Fruit fly (Drosophila melanogaster): Measurements from ENCODE around the gene CG13361.

The CG13361 gene

DNA sequence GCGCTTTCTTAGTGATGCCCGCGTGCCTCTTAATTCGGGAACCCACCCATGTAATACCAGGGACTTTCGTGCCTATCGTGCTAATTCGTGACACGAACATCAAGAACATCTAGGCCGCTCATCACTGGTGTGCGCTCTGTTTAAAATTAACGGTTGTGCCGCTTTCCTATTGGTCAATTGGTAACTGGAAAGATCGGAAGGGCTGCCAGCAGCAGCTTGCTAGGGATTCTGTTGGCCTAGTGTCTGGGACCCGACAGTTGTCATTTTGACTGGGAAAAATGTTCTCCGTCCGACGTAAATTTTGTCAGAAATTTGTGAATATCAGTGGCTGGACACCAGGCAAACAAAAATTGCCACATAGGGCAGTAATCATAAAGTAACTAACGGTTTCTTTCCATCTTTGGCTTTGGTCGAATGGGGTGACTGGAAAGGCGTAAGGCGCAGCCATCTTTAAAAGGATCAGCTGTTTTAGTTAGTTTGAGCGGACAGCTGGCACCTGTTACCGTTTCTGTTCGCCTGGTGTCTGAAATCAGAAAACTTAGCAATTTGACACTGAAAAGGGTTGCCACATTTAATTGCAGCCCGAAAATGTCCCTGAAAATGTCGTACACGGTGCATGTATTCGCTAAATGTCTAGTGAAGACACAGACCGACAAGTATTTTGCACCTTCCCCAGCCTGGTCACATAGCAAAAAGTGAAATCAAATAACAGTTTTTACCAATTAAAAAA, 5.6 kb upstream of the CG13361 start, which contains the start of gene CG5273 (continued):
- no peak for TF ChIP-seq CG1233 (GFP tag; optimal IDR thresholded peaks at IDR 0.05)
- peak; percentile 38; the same call in 2 of the 3 replicates for TF ChIP-seq CG17361 (GFP tag; IDR thresholded peaks at IDR 0.05)
- no peak for TF ChIP-seq Doc2 (GFP tag; IDR thresholded peaks at IDR 0.05)
- TF ChIP-seq zfh2 (GFP tag; optimal IDR thresholded peaks at IDR 0.05), result no peak
- no peak for TF ChIP-seq cg (GFP tag; optimal IDR thresholded peaks at IDR 0.05)
- no peak for TF ChIP-seq Dip3 (GFP tag; optimal IDR thresholded peaks at IDR 0.05)
- TF ChIP-seq tap (tag; optimal IDR thresholded peaks at IDR 0.05), result peak; percentile 6
- TF ChIP-seq Adf1 (GFP tag; IDR thresholded peaks at IDR 0.05), result no peak
- peak; percentile 20 for TF ChIP-seq lilli (GFP tag; optimal IDR thresholded peaks at IDR 0.05)
- TF ChIP-seq CG11456 (GFP tag; IDR thresholded peaks at IDR 0.05), result no peak
- TF ChIP-seq CG4854 (GFP tag; optimal IDR thresholded peaks at IDR 0.05), result no peak
- no peak for TF ChIP-seq toy (GFP tag; IDR thresholded peaks at IDR 0.05)
- TF ChIP-seq CG2875 (GFP tag; optimal IDR thresholded peaks at IDR 0.05), result no peak
- no peak for TF ChIP-seq her (GFP tag; optimal IDR thresholded peaks at IDR 0.05)
- peak; percentile 14 for TF ChIP-seq CG15696 (tag; optimal IDR thresholded peaks at IDR 0.05)
- TF ChIP-seq ewg (GFP tag; optimal IDR thresholded peaks at IDR 0.05), result no peak
- peak; percentile 39 for TF ChIP-seq Sry-δ (GFP tag; optimal IDR thresholded peaks at IDR 0.05)
- peak; percentile 64 for TF ChIP-seq lab (GFP tag; optimal IDR thresholded peaks at IDR 0.05)
- TF ChIP-seq Optix (GFP tag; IDR thresholded peaks at IDR 0.05), result no peak
- no peak for TF ChIP-seq fd64A (GFP tag; optimal IDR thresholded peaks at IDR 0.05)
- TF ChIP-seq sc (optimal IDR thresholded peaks at IDR 0.05), result no peak
- no peak for TF ChIP-seq sc (GFP tag; optimal IDR thresholded peaks at IDR 0.05)
- peak; percentile 76 for TF ChIP-seq trem (tag; optimal IDR thresholded peaks at IDR 0.05)
- TF ChIP-seq seq (GFP tag; IDR thresholded peaks at IDR 0.05), result no peak
- TF ChIP-seq gsb-n (tag; optimal IDR thresholded peaks at IDR 0.05), result peak; percentile 25
- peak; percentile 60 for TF ChIP-seq Sin3A (optimal IDR thresholded peaks at IDR 0.05)
- TF ChIP-seq klu (GFP tag; IDR thresholded peaks at IDR 0.05), result no peak
- no peak for TF ChIP-seq jing (GFP tag; optimal IDR thresholded peaks at IDR 0.05)
- TF ChIP-seq Hr51 (GFP tag; optimal IDR thresholded peaks at IDR 0.05), result peak in 1 of 2 experiments; percentile 25
- TF ChIP-seq CG9609 (GFP tag; optimal IDR thresholded peaks at IDR 0.05), result no peak
- no peak for TF ChIP-seq CG15479 (GFP tag; optimal IDR thresholded peaks at IDR 0.05)
- no peak for TF ChIP-seq CG3726 (GFP tag; IDR thresholded peaks at IDR 0.05)
- TF ChIP-seq Pdp1 (GFP tag; optimal IDR thresholded peaks at IDR 0.05), result peak in 1 of 2 experiments; percentile 50
- TF ChIP-seq Ets97D (GFP tag; optimal IDR thresholded peaks at IDR 0.05), result peak; percentile 95
- TF ChIP-seq jumu (GFP tag; optimal IDR thresholded peaks at IDR 0.05), result no peak
- peak; percentile 37 for TF ChIP-seq nom (GFP tag; optimal IDR thresholded peaks at IDR 0.05)
- no peak for TF ChIP-seq CG6813 (GFP tag; optimal IDR thresholded peaks at IDR 0.05)
- TF ChIP-seq CG2116 (GFP tag; optimal IDR thresholded peaks at IDR 0.05), result peak; percentile 92
- TF ChIP-seq grau (tag; optimal IDR thresholded peaks at IDR 0.05), result peak; percentile 21
- no peak for TF ChIP-seq CG11560 (tag; IDR thresholded peaks at IDR 0.05)
- no peak for TF ChIP-seq da (GFP tag; optimal IDR thresholded peaks at IDR 0.05)
- peak in 1 of 2 experiments; percentile 79 for TF ChIP-seq tll (GFP tag; optimal IDR thresholded peaks at IDR 0.05)
- no peak for TF ChIP-seq Hmx (GFP tag; optimal IDR thresholded peaks at IDR 0.05)
- no peak for TF ChIP-seq chn (GFP tag; optimal IDR thresholded peaks at IDR 0.05)
- TF ChIP-seq CG9797 (GFP tag; optimal IDR thresholded peaks at IDR 0.05), result peak; percentile 98
- peak; percentile 96 for TF ChIP-seq ftz-f1 (GFP tag; optimal IDR thresholded peaks at IDR 0.05)
- no peak for TF ChIP-seq CG4424 (GFP tag; optimal IDR thresholded peaks at IDR 0.05)
- peak; percentile 13 for TF ChIP-seq CG3281 (GFP tag; optimal IDR thresholded peaks at IDR 0.05)
- no peak for TF ChIP-seq CG14965 (GFP tag; optimal IDR thresholded peaks at IDR 0.05; ENCODE audit: borderline replicate concordance)
- TF ChIP-seq slbo (GFP tag; IDR thresholded peaks at IDR 0.05), result peak; percentile 51

All from whole organism, embryonic.